Worm (Caenorhabditis elegans): Measurements from ENCODE around the gene F25H8.2.

The F25H8.2 gene

DNA sequence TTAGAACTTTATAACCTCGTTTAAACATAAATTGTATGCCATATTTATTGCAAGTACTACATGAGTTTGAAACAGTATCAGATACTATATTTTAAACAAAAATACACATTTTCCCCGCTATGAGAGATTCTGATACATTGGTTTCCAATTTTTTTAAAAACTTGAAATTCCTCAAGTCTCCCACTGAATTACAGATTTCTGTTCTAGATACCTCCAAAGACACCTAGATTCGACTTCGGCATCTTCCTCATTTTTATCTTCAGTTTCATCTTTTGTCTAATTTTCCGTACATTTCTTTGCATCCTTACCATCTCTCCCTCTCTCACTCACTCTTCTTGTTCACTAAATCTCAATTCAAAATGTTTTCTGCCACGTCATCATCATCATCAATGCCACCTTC is 31.9 kb downstream of the F25H8.2 start, which contains the start of gene T13H10.2:
Gene T13H10.2, plus strand, starts transcription at position 301 of the 400 bp plus-strand sequence.
- no peak for TF ChIP-seq nhr-25 (tag; optimal IDR thresholded peaks at IDR 0.05)
- TF ChIP-seq jun-1 (tag; optimal IDR thresholded peaks at IDR 0.05): no peak
- no peak for TF ChIP-seq ceh-9 (tag; optimal IDR thresholded peaks at IDR 0.05)
- no peak for TF ChIP-seq R02D3.7 (tag; optimal IDR thresholded peaks at IDR 0.05)
- no peak for TF ChIP-seq lsy-12 (tag; optimal IDR thresholded peaks at IDR 0.05)
- no peak for TF ChIP-seq mml-1 (tag; optimal IDR thresholded peaks at IDR 0.05)
- no peak for TF ChIP-seq zag-1 (tag; optimal IDR thresholded peaks at IDR 0.05)
- TF ChIP-seq ZK546.5 (tag; optimal IDR thresholded peaks at IDR 0.05): no peak
- no peak for TF ChIP-seq aly-2 (tag; optimal IDR thresholded peaks at IDR 0.05)

ce11 chrIV:9969081-9969480 is 37.0 kb downstream of the F25H8.2 start, which contains the start of the genes kin-5 and C47E12.11:
Gene kin-5 (minus strand): TSS chrIV:9969181.
Gene C47E12.11 (plus strand): TSS chrIV:9969400.
- TF ChIP-seq fkh-2 (tag; optimal IDR thresholded peaks at IDR 0.05): no peak
- TF ChIP-seq nhr-23 (tag; optimal IDR thresholded peaks at IDR 0.05): no peak
- TF ChIP-seq sea-2 (GFP tag; optimal IDR thresholded peaks at IDR 0.05): no peak
- TF ChIP-seq mml-1 (tag; optimal IDR thresholded peaks at IDR 0.05): no peak
- no peak for TF ChIP-seq unc-39 (tag; optimal IDR thresholded peaks at IDR 0.05)
- TF ChIP-seq egl-27 (tag; optimal IDR thresholded peaks at IDR 0.05): no peak
- TF ChIP-seq jun-1 (tag; optimal IDR thresholded peaks at IDR 0.05): no peak
- no peak for TF ChIP-seq egl-5 (tag; optimal IDR thresholded peaks at IDR 0.05)
- TF ChIP-seq ceh-9 (tag; optimal IDR thresholded peaks at IDR 0.05): no peak
- TF ChIP-seq nhr-12 (tag; optimal IDR thresholded peaks at IDR 0.05): no peak
- TF ChIP-seq ceh-16 (tag; optimal IDR thresholded peaks at IDR 0.05): no peak
- TF ChIP-seq unc-62 (GFP tag; optimal IDR thresholded peaks at IDR 0.05): no peak
- TF ChIP-seq fos-1 (tag; optimal IDR thresholded peaks at IDR 0.05): no peak
- no peak for TF ChIP-seq skn-1 (tag; optimal IDR thresholded peaks at IDR 0.05)
- TF ChIP-seq ztf-11 (tag; optimal IDR thresholded peaks at IDR 0.05): no peak
- no peak for TF ChIP-seq lsy-12 (tag; optimal IDR thresholded peaks at IDR 0.05)

DNA sequence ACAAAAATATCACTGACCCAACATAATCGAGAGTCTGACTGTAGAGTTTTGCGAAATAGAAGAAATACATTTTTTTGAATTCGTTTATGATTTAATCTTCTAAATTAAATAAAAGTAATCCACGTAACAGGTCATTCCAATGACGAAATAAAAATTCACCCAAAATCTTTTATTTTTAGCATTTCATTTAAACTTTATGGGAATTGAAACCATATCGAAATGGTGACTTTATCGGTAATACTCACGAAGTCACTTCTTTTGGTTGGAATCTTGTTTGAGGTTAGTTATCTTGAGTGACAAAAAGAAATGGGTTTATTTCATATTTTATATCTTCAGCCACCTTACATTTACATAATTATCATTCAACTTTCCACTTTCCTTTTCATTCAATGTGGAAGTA is 40.6 kb downstream of the F25H8.2 start, which contains the start of the genes C47E12.12 and C47E12.10:
Gene C47E12.12, minus strand, starts transcription at position 101 of the 400 bp plus-strand sequence.
Gene C47E12.10, plus strand, starts transcription at position 172 of the 400 bp plus-strand sequence.
- no peak for TF ChIP-seq pha-4 (tag; optimal IDR thresholded peaks at IDR 0.05)
- no peak for TF ChIP-seq snpc-4 (tag; optimal IDR thresholded peaks at IDR 0.05)
- TF ChIP-seq jun-1 (tag; optimal IDR thresholded peaks at IDR 0.05): no peak
- TF ChIP-seq tbx-2 (tag; optimal IDR thresholded peaks at IDR 0.05): no peak
- TF ChIP-seq elt-3 (tag; optimal IDR thresholded peaks at IDR 0.05): no peak
- no peak for TF ChIP-seq nhr-23 (tag; optimal IDR thresholded peaks at IDR 0.05)
- TF ChIP-seq nhr-12 (tag; optimal IDR thresholded peaks at IDR 0.05): no peak
- no peak for TF ChIP-seq fkh-2 (tag; optimal IDR thresholded peaks at IDR 0.05)
- TF ChIP-seq elt-2 (tag; optimal IDR thresholded peaks at IDR 0.05): no peak
- TF ChIP-seq lin-15B (tag; optimal IDR thresholded peaks at IDR 0.05): no peak
- no peak for TF ChIP-seq sea-2 (GFP tag; optimal IDR thresholded peaks at IDR 0.05)
- TF ChIP-seq fos-1 (tag; optimal IDR thresholded peaks at IDR 0.05): no peak
- TF ChIP-seq R02D3.7 (tag; optimal IDR thresholded peaks at IDR 0.05): no peak
- TF ChIP-seq daf-12 (tag; optimal IDR thresholded peaks at IDR 0.05): no peak
- no peak for TF ChIP-seq hmg-11 (tag; optimal IDR thresholded peaks at IDR 0.05)

DNA sequence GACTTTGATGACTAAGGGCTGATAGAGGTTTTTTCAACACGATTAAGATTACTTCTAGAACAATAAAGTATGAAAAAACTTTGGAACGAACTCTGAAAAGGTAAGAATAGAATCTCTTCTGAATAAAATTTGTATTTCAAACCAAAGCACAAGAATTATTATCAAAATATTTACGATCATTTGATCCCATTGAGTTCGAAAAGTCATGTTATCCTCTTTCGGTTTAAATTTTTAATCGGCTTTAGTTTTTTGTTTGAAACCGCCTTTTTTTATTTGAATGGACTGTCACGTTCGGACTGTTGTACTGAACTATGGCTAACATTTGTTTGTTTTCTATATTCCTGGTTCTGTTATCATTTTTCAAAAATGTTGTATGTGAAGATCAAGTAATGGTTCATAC is 42.4 kb downstream of the F25H8.2 start, which contains the start of gene C47E12.9:
Gene C47E12.9, plus strand, starts transcription at position 301 of the 400 bp plus-strand sequence.
- TF ChIP-seq eor-1 (tag; optimal IDR thresholded peaks at IDR 0.05) (no peak), egl-5 (tag; optimal IDR thresholded peaks at IDR 0.05) (no peak), nhr-76 (tag; optimal IDR thresholded peaks at IDR 0.05) (no peak), ceh-9 (tag; optimal IDR thresholded peaks at IDR 0.05) (no peak), nhr-12 (tag; optimal IDR thresholded peaks at IDR 0.05) (no peak), nhr-28 (tag; optimal IDR thresholded peaks at IDR 0.05) (no peak), R02D3.7 (tag; optimal IDR thresholded peaks at IDR 0.05) (no peak), jun-1 (tag; optimal IDR thresholded peaks at IDR 0.05) (no peak), mdl-1 (tag; optimal IDR thresholded peaks at IDR 0.05) (no peak), sea-2 (GFP tag; optimal IDR thresholded peaks at IDR 0.05) (no peak), nhr-237 (tag; optimal IDR thresholded peaks at IDR 0.05) (no peak)

- TF ChIP-seq lsy-12 (tag; optimal IDR thresholded peaks at IDR 0.05) (no peak), aly-2 (tag; optimal IDR thresholded peaks at IDR 0.05) (no peak), ZK546.5 (tag; optimal IDR thresholded peaks at IDR 0.05) (no peak), egl-27 (tag; optimal IDR thresholded peaks at IDR 0.05) (no peak), nhr-237 (tag; optimal IDR thresholded peaks at IDR 0.05) (no peak), ceh-16 (tag; optimal IDR thresholded peaks at IDR 0.05) (no peak), nhr-25 (tag; optimal IDR thresholded peaks at IDR 0.05) (no peak), eor-1 (tag; optimal IDR thresholded peaks at IDR 0.05) (no peak), ceh-82 (tag; optimal IDR thresholded peaks at IDR 0.05) (no peak), ceh-9 (tag; optimal IDR thresholded peaks at IDR 0.05) (no peak), zag-1 (tag; optimal IDR thresholded peaks at IDR 0.05) (no peak), ceh-28 (tag; optimal IDR thresholded peaks at IDR 0.05) (no peak), unc-62 (GFP tag; optimal IDR thresholded peaks at IDR 0.05) (no peak), lin-39 (tag; optimal IDR thresholded peaks at IDR 0.05) (no peak), tbx-2 (tag; optimal IDR thresholded peaks at IDR 0.05) (no peak), pqm-1 (tag; optimal IDR thresholded peaks at IDR 0.05) (no peak), snpc-4 (tag; optimal IDR thresholded peaks at IDR 0.05) (no peak)
Observed at ce11 chrIV:9976284-9976683, 44.2 kb downstream of the F25H8.2 start, which contains the start of gene C47E12.14. Gene C47E12.14 (minus strand): TSS chrIV:9976384.
